Worm (Caenorhabditis elegans) whole organism, L1 larva: ENCODE data around the gene srz-47.

ENCODE experiments used
- ceh-82 ChIP-seq, 3 experiments: fragments of 150-350 bp in 1 of 3; sonication (generic microtip) in 2 of 3; optimal IDR thresholded peaks; 2 replicates each; lab custom pipeline; 2014 to 2017; ENCODE audit warnings: missing biosample characterization in 3 of 3, missing genetic modification characterization in 3 of 3
- ces-1 ChIP-seq: fragments of 150-350 bp; optimal IDR thresholded peaks from 2 replicates; lab custom pipeline; 2014; ENCODE audit warnings: missing biosample characterization, missing genetic modification reagents, missing genetic modification characterization
- elt-3 ChIP-seq, 6 experiments: fragments of 150-350 bp in 1 of 6; sonication (generic microtip); optimal IDR thresholded peaks; 2 replicates each; lab custom pipeline; 2017 to 2018; ENCODE audit warnings: missing biosample characterization in 6 of 6, missing genetic modification characterization in 6 of 6, inconsistent platforms in 1 of 6
- fos-1 ChIP-seq: fragments of 150-350 bp; optimal IDR thresholded peaks from 2 replicates; lab custom pipeline; 2014; ENCODE audit warnings: missing biosample characterization, missing genetic modification characterization
- lsy-2 ChIP-seq, 2 experiments: fragments of 150-350 bp; optimal IDR thresholded peaks; 2 replicates each; lab custom pipeline; 2014; ENCODE audit warnings: missing biosample characterization in 2 of 2, missing genetic modification characterization in 2 of 2
- nhr-28 ChIP-seq: fragments of 150-350 bp; optimal IDR thresholded peaks from 2 replicates; lab custom pipeline; 2014; ENCODE audit warnings: missing biosample characterization, missing genetic modification characterization
- nhr-84 ChIP-seq: sonication (generic microtip); optimal IDR thresholded peaks from 2 replicates; lab custom pipeline; 2017; ENCODE audit warnings: missing biosample characterization, missing genetic modification characterization
- zag-1 ChIP-seq: fragments of 150-350 bp; optimal IDR thresholded peaks from 2 replicates; lab custom pipeline; 2014; ENCODE audit warnings: missing biosample characterization, missing genetic modification characterization

DNA sequence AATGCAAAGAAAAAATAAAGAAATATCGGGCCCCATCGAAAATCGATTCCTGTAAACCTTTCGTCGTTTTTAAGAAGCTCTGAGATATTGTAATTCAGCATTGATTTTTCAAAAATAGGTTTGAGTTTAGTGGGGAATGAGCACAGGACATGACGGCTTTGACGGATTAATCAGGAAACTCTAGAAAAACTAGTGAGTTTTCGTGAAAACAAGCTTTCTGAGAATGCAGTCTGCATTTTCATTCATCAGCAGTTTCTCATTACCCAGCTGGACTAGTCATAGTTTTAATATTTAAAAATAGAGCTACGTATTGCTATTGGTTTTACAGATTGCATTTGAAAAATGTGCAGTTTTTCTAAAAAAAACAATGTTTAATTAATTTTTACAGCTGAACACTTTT, at the start of gene srz-47:
- TF ChIP-seq fos-1 (no peak), zag-1 (tag; lab: Kevin White, UChicago) (no peak), elt-3 (tag; optimal IDR thresholded peaks at IDR 0.05; lab: Kevin White, UChicago) (no peak), nhr-28 (no peak), ces-1 (no peak), ceh-82 (tag; optimal IDR thresholded peaks at IDR 0.05; lab: Kevin White, UChicago) (no peak), nhr-84 (tag; lab: Kevin White, UChicago) (no peak), lsy-2 (tag; optimal IDR thresholded peaks at IDR 0.05; lab: Kevin White, UChicago) (no peak)
